Fruit fly (Drosophila melanogaster) whole organism, embryonic: Measurements from ENCODE around the gene Ocrl.

Source experiments
- Ada2b ChIP-seq: fragments of 200-800 bp; sonication (Bioruptor generic); IDR thresholded peaks from 2 replicates; pipeline ENCODE4 v1.3.6; 2022; ENCODE audit warnings: missing biosample characterization, missing genetic modification characterization
- Adf1 ChIP-seq: fragments of 200-800 bp; sonication (Bioruptor generic); IDR thresholded peaks from 2 replicates; pipeline ENCODE4 v1.3.6; 2022; ENCODE audit warnings: missing biosample characterization, missing genetic modification characterization
- Antp ChIP-seq: fragments of 200-800 bp; sonication (Bioruptor generic); optimal IDR thresholded peaks from 3 replicates; lab custom pipeline; 2016; ENCODE audit warnings: missing biosample characterization, missing genetic modification characterization
- CG10462 ChIP-seq: fragments of 200-800 bp; sonication (Bioruptor generic); optimal IDR thresholded peaks from 2 replicates; lab custom pipeline; 2016; ENCODE audit warnings: missing biosample characterization, missing genetic modification characterization
- CG12236 ChIP-seq: fragments of 200-800 bp; sonication (Bioruptor generic); optimal IDR thresholded peaks from 2 replicates; lab custom pipeline; 2016; ENCODE audit warnings: missing biosample characterization, missing genetic modification characterization
- CG1233 ChIP-seq: fragments of 200-800 bp; sonication (Bioruptor generic); optimal IDR thresholded peaks from 4 replicates; lab custom pipeline; 2018; ENCODE audit warnings: missing biosample characterization, mild to moderate bottlenecking, missing genetic modification characterization
- CG12769 ChIP-seq: fragments of 200-800 bp; sonication (Bioruptor generic); optimal IDR thresholded peaks from 2 replicates; lab custom pipeline; 2019; ENCODE audit warnings: missing biosample characterization, mild to moderate bottlenecking, missing genetic modification characterization, moderate library complexity
- CG15514 ChIP-seq: fragments of 200-800 bp; sonication (Bioruptor generic); optimal IDR thresholded peaks from 3 replicates; lab custom pipeline; 2017; ENCODE audit warnings: missing biosample characterization, missing genetic modification characterization, mild to moderate bottlenecking, moderate library complexity, missing genetic modification reagents
- CG2129 ChIP-seq: fragments of 200-800 bp; sonication (Bioruptor generic); IDR thresholded peaks from 2 replicates; pipeline ENCODE4 v1.3.6; 2022; ENCODE audit warnings: missing biosample characterization, missing genetic modification characterization; ENCODE audit not compliant: partially characterized antibody
- CG2202 ChIP-seq: fragments of 200-800 bp; sonication (Bioruptor generic); optimal IDR thresholded peaks from 2 replicates; lab custom pipeline; 2018; ENCODE audit warnings: missing biosample characterization, mild to moderate bottlenecking, missing genetic modification characterization
- CG30431 ChIP-seq: fragments of 200-800 bp; sonication (Bioruptor generic); optimal IDR thresholded peaks from 2 replicates; lab custom pipeline; 2017; ENCODE audit warnings: missing biosample characterization, missing genetic modification characterization
- CG31365 ChIP-seq: fragments of 200-800 bp; sonication (Bioruptor generic); optimal IDR thresholded peaks from 2 replicates; lab custom pipeline; 2018; ENCODE audit warnings: missing biosample characterization, mild to moderate bottlenecking, missing genetic modification characterization
- CG4404 ChIP-seq: fragments of 200-800 bp; sonication (Bioruptor generic); IDR thresholded peaks from 2 replicates; pipeline ENCODE4 v1.3.6; 2022; ENCODE audit warnings: missing biosample characterization, missing genetic modification characterization
- CG4730 ChIP-seq: fragments of 200-800 bp; sonication (Bioruptor generic); IDR thresholded peaks from 2 replicates; pipeline ENCODE4 v1.3.6; 2022; ENCODE audit warnings: missing biosample characterization, missing genetic modification characterization
- CG7357 ChIP-seq: fragments of 200-800 bp; sonication (Bioruptor generic); IDR thresholded peaks from 3 replicates; pipeline ENCODE4 v1.3.6; 2022; ENCODE audit warnings: missing biosample characterization, missing genetic modification characterization
- CG7556 ChIP-seq: fragments of 200-800 bp; sonication (Bioruptor generic); optimal IDR thresholded peaks from 2 replicates; lab custom pipeline; 2017; ENCODE audit warnings: missing biosample characterization, mild to moderate bottlenecking, missing genetic modification characterization
- CG9727 ChIP-seq: fragments of 200-800 bp; sonication (Bioruptor generic); optimal IDR thresholded peaks from 3 replicates; lab custom pipeline; 2017; ENCODE audit warnings: missing biosample characterization, mild to moderate bottlenecking, missing genetic modification characterization
- CTCF ChIP-seq: fragments of 200-800 bp; sonication (Bioruptor generic); optimal IDR thresholded peaks from 2 replicates; lab custom pipeline; 2017; ENCODE audit warnings: missing biosample characterization, mild to moderate bottlenecking, missing genetic modification characterization, moderate library complexity
- D19A ChIP-seq: fragments of 200-800 bp; optimal IDR thresholded peaks from 3 replicates; lab custom pipeline; 2019; ENCODE audit warnings: missing biosample characterization, mild to moderate bottlenecking, missing genetic modification characterization, moderate library complexity
- Gsc ChIP-seq: fragments of 200-800 bp; sonication (Bioruptor generic); IDR thresholded peaks from 2 replicates; pipeline ENCODE4 v1.3.6; 2022; ENCODE audit warnings: missing biosample characterization, missing genetic modification characterization
- Hand ChIP-seq: fragments of 200-800 bp; sonication (Bioruptor generic); optimal IDR thresholded peaks from 2 replicates; lab custom pipeline; 2017; ENCODE audit warnings: mild to moderate bottlenecking, missing biosample characterization, missing genetic modification reagents, missing genetic modification characterization
- Hey ChIP-seq: fragments of 200-800 bp; sonication (Bioruptor generic); optimal IDR thresholded peaks from 3 replicates; lab custom pipeline; 2018; ENCODE audit warnings: missing biosample characterization, mild to moderate bottlenecking, missing genetic modification characterization
- Meics ChIP-seq: fragments of 200-800 bp; sonication (Bioruptor generic); optimal IDR thresholded peaks from 2 replicates; lab custom pipeline; 2017; ENCODE audit warnings: missing biosample characterization, mild to moderate bottlenecking, missing genetic modification characterization
- Nf-YA ChIP-seq: fragments of 200-800 bp; sonication (Bioruptor generic); IDR thresholded peaks from 2 replicates; pipeline ENCODE4 v1.3.6; 2022; ENCODE audit warnings: missing biosample characterization, missing genetic modification characterization
- NfI ChIP-seq: fragments of 200-800 bp; sonication (Bioruptor generic); optimal IDR thresholded peaks from 3 replicates; lab custom pipeline; 2018; ENCODE audit warnings: missing biosample characterization, mild to moderate bottlenecking, missing genetic modification characterization, moderate library complexity
- Optix ChIP-seq: fragments of 200-800 bp; sonication (Bioruptor generic); IDR thresholded peaks from 3 replicates; pipeline ENCODE4 v1.3.6; 2022; ENCODE audit warnings: missing biosample characterization, missing genetic modification characterization
- Rfx ChIP-seq: fragments of 200-800 bp; sonication (Bioruptor generic); IDR thresholded peaks from 2 replicates; pipeline ENCODE4 v1.3.6; 2022; ENCODE audit warnings: missing biosample characterization, missing genetic modification characterization
- Scr ChIP-seq: fragments of 200-800 bp; sonication (Bioruptor generic); IDR thresholded peaks from 2 replicates; pipeline ENCODE4 v1.3.6; 2022; ENCODE audit warnings: missing biosample characterization, missing genetic modification characterization; ENCODE audit not compliant: partially characterized antibody
- Sry-δ ChIP-seq: fragments of 200-800 bp; sonication (Bioruptor generic); optimal IDR thresholded peaks from 2 replicates; lab custom pipeline; 2016; ENCODE audit warnings: missing biosample characterization, missing genetic modification characterization
- Xrp1 ChIP-seq: fragments of 200-800 bp; sonication (Bioruptor generic); IDR thresholded peaks from 2 replicates; pipeline ENCODE4 v1.3.6; 2022; ENCODE audit warnings: missing biosample characterization, missing genetic modification characterization
- YL-1 ChIP-seq: fragments of 200-800 bp; sonication (Bioruptor generic); optimal IDR thresholded peaks from 3 replicates; lab custom pipeline; 2017; ENCODE audit warnings: missing biosample characterization, mild to moderate bottlenecking, missing genetic modification characterization
- ara ChIP-seq: fragments of 200-800 bp; sonication (Bioruptor generic); IDR thresholded peaks from 2 replicates; pipeline ENCODE4 v1.3.6; 2022; ENCODE audit warnings: missing biosample characterization, missing genetic modification characterization
- disco-r ChIP-seq: fragments of 200-800 bp; sonication (Bioruptor generic); optimal IDR thresholded peaks from 2 replicates; lab custom pipeline; 2016; ENCODE audit warnings: missing biosample characterization, missing genetic modification characterization
- eve ChIP-seq, 2 experiments: fragments of >200 bp; optimal IDR thresholded peaks; 2 replicates each; lab custom pipeline; 2017; ENCODE audit warnings: missing biosample characterization in 2 of 2, missing genetic modification characterization in 2 of 2
- fd3F ChIP-seq: fragments of 200-800 bp; sonication (Bioruptor generic); optimal IDR thresholded peaks from 2 replicates; lab custom pipeline; 2018; ENCODE audit warnings: missing biosample characterization, mild to moderate bottlenecking, missing genetic modification characterization, moderate library complexity
- fd96Cb ChIP-seq: fragments of 200-800 bp; sonication (Bioruptor generic); optimal IDR thresholded peaks from 2 replicates; lab custom pipeline; 2018; ENCODE audit warnings: missing biosample characterization, mild to moderate bottlenecking, missing genetic modification characterization, moderate library complexity
- gcm2 ChIP-seq: fragments of 200-800 bp; sonication (Bioruptor generic); optimal IDR thresholded peaks from 2 replicates; lab custom pipeline; 2016; ENCODE audit warnings: missing biosample characterization, missing genetic modification characterization
- hbn ChIP-seq: fragments of 200-800 bp; sonication (Bioruptor generic); IDR thresholded peaks from 2 replicates; pipeline ENCODE4 v1.3.6; 2022; ENCODE audit warnings: missing biosample characterization, missing genetic modification characterization; ENCODE audit not compliant: partially characterized antibody
- her ChIP-seq: fragments of 200-800 bp; sonication (Bioruptor generic); optimal IDR thresholded peaks from 2 replicates; lab custom pipeline; 2016; ENCODE audit warnings: missing biosample characterization, missing genetic modification characterization
- hkb ChIP-seq, 2 experiments: fragments of 200-800 bp in 1 of 2; fragments of >200 bp in 1 of 2; sonication (Bioruptor generic) in 1 of 2; IDR thresholded peaks in 1 of 2; optimal IDR thresholded peaks in 1 of 2; 2 replicates each; pipeline versions ENCODE4 v1.3.6 to Lab custom; 2017 to 2022; ENCODE audit warnings: missing biosample characterization in 1 of 2, missing genetic modification characterization in 1 of 2
- lmd ChIP-seq: fragments of 200-800 bp; sonication (Bioruptor generic); IDR thresholded peaks from 2 replicates; pipeline ENCODE4 v1.3.6; 2022; ENCODE audit warnings: missing biosample characterization, missing genetic modification characterization
- lov ChIP-seq, 2 experiments: fragments of 200-800 bp in 1 of 2; fragments of >200 bp in 1 of 2; sonication (Bioruptor generic) in 1 of 2; IDR thresholded peaks in 1 of 2; optimal IDR thresholded peaks in 1 of 2; 2 replicates in 1 of 2; 3 replicates in 1 of 2; pipeline versions ENCODE4 v1.3.6 to Lab custom; 2017 to 2022; ENCODE audit warnings: missing biosample characterization in 1 of 2, missing genetic modification characterization in 1 of 2
- prd ChIP-seq, 3 experiments: fragments of >200 bp in 2 of 3; fragments of 200-800 bp in 1 of 3; sonication (Bioruptor generic) in 1 of 3; optimal IDR thresholded peaks in 2 of 3; IDR thresholded peaks in 1 of 3; 2 replicates in 2 of 3; 3 replicates in 1 of 3; pipeline versions ENCODE4 v1.3.6 to Lab custom; 2017 to 2022; ENCODE audit warnings: missing biosample characterization in 1 of 3, missing genetic modification characterization in 1 of 3
- run ChIP-seq: fragments of 200-800 bp; sonication (Bioruptor generic); optimal IDR thresholded peaks from 3 replicates; lab custom pipeline; 2018; ENCODE audit warnings: missing biosample characterization, mild to moderate bottlenecking, missing genetic modification characterization
- sna ChIP-seq: fragments of 200-800 bp; sonication (Bioruptor generic); IDR thresholded peaks from 2 replicates; pipeline ENCODE4 v1.3.6; 2022; ENCODE audit warnings: missing biosample characterization, missing genetic modification characterization; ENCODE audit not compliant: partially characterized antibody
- so ChIP-seq: fragments of 200-800 bp; sonication (Bioruptor generic); IDR thresholded peaks from 3 replicates; pipeline ENCODE4 v1.3.6; 2022; ENCODE audit warnings: missing biosample characterization, missing genetic modification characterization
- stc ChIP-seq: fragments of 200-800 bp; sonication (Bioruptor generic); IDR thresholded peaks from 2 replicates; pipeline ENCODE4 v1.3.6; 2022; ENCODE audit warnings: missing biosample characterization, missing genetic modification characterization
- wor ChIP-seq: fragments of 200-800 bp; sonication (Bioruptor generic); IDR thresholded peaks from 2 replicates; pipeline ENCODE4 v1.3.6; 2022; ENCODE audit warnings: missing biosample characterization, missing genetic modification characterization
- yki ChIP-seq: fragments of >200 bp; optimal IDR thresholded peaks from 3 replicates; lab custom pipeline; 2018
- z ChIP-seq: fragments of 200-800 bp; sonication (Bioruptor generic); IDR thresholded peaks from 3 replicates; pipeline ENCODE4 v1.3.6; 2022; ENCODE audit warnings: missing biosample characterization, missing genetic modification characterization

The Ocrl gene

DNA sequence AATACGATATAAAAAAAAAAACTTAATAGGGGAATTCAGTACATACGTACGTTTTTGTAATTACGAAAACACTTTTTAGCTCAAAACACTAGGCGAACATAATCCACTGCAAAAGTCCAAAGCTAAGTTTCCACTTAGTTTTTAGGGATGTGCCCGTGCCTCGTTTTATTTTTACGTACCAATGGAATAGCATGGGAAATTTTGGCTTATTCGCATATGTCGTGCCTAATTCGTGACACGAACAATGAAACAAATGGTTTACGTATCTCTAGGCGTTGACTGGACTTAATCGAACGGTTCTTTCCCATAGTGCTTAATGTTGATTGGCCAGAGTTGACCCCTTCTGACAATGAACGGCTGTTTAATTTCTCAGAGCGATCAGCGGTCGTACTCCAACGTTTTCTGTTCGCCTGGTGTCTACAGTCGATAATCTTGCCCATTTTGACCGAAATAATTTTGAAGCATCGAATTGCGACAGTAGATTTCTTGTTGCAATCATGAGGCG, 43.1 kb upstream of the Ocrl start, which contains the start of gene CG14818 (continued):
- TF ChIP-seq fd3F (GFP tag; lab: Kevin White, UChicago) (peak; percentile 48), wor (GFP tag; lab: Robert Waterston, UW) (no peak), CG4404 (GFP tag; lab: Robert Waterston, UW) (peak; percentile 69), CG10462 (peak; percentile 14), hkb (optimal IDR thresholded peaks at IDR 0.05; lab: Kevin White, UChicago) (no peak), hkb (GFP tag; IDR thresholded peaks at IDR 0.05; lab: Robert Waterston, UW) (no peak), Optix (GFP tag; lab: Robert Waterston, UW) (peak; percentile 54; the same call in 2 of the 3 replicates), ara (GFP tag; lab: Robert Waterston, UW) (peak; percentile 29; the same call in 1 of the 2 replicates), Hey (tag; lab: Kevin White, UChicago) (no peak), YL-1 (GFP tag; lab: Kevin White, UChicago) (peak; percentile 44), lov (optimal IDR thresholded peaks at IDR 0.05; lab: Kevin White, UChicago) (no peak), lov (GFP tag; IDR thresholded peaks at IDR 0.05; lab: Robert Waterston, UW) (no peak), Adf1 (peak; percentile 35; the same call in 1 of the 2 replicates), prd (optimal IDR thresholded peaks at IDR 0.05; lab: Kevin White, UChicago) (no peak), prd (GFP tag; IDR thresholded peaks at IDR 0.05; lab: Robert Waterston, UW) (peak; percentile 73; the same call in 2 of the 3 replicates), sna (GFP tag; lab: Robert Waterston, UW) (peak; percentile 86), CG2129 (GFP tag; lab: Robert Waterston, UW) (peak; percentile 87), CG9727 (GFP tag; lab: Kevin White, UChicago) (peak; percentile 54), fd96Cb (tag; lab: Kevin White, UChicago) (peak; percentile 56), lmd (GFP tag; lab: Robert Waterston, UW) (peak; percentile 72), so (GFP tag; lab: Robert Waterston, UW) (0 out of 3 replicates have a peak, but pooled peaks have one; percentile 39), CG7556 (GFP tag; lab: Kevin White, UChicago) (peak; percentile 15), D19A (tag; lab: Kevin White, UChicago) (peak; percentile 0), Xrp1 (GFP tag; lab: Robert Waterston, UW) (peak; percentile 68), run (no peak), CG4730 (GFP tag; lab: Robert Waterston, UW) (peak; percentile 26; the same call in 1 of the 2 replicates), eve (GFP tag; optimal IDR thresholded peaks at IDR 0.05; lab: Kevin White, UChicago) (peak in 1 of 2 experiments; percentile 13), Antp (peak; percentile 76), CTCF (no peak), CG7357 (GFP tag; lab: Robert Waterston, UW) (peak; percentile 64; the same call in 2 of the 3 replicates), Meics (GFP tag; lab: Kevin White, UChicago) (peak; percentile 52), CG31365 (tag; lab: Kevin White, UChicago) (no peak), Nf-YA (GFP tag; lab: Robert Waterston, UW) (no peak), Gsc (no peak), stc (GFP tag; lab: Robert Waterston, UW) (0 out of 2 replicates have a peak, but pooled peaks have one; percentile 29), Scr (GFP tag; lab: Robert Waterston, UW) (peak; percentile 92), CG12769 (tag; lab: Kevin White, UChicago) (no peak), z (GFP tag; lab: Robert Waterston, UW) (no peak), CG12236 (GFP tag; lab: Kevin White, UChicago) (peak; percentile 39), NfI (peak; percentile 53), yki (no peak), Hand (GFP tag; lab: Kevin White, UChicago) (peak; percentile 48), CG15514 (GFP tag; lab: Kevin White, UChicago) (peak; percentile 55), gcm2 (GFP tag; lab: Kevin White, UChicago) (peak; percentile 6), CG1233 (GFP tag; lab: Kevin White, UChicago) (peak; percentile 38), CG30431 (peak; percentile 12), Ada2b (GFP tag; lab: Robert Waterston, UW) (peak; percentile 60), her (peak; percentile 36), CG2202 (no peak), disco-r (GFP tag; lab: Kevin White, UChicago) (peak; percentile 18), hbn (GFP tag; lab: Robert Waterston, UW) (peak; percentile 90), Sry-δ (GFP tag; lab: Kevin White, UChicago) (peak; percentile 88), Rfx (GFP tag; lab: Robert Waterston, UW) (peak; percentile 82)
